Worm (Caenorhabditis elegans): ENCODE measurements around the gene rpa-1.

The rpa-1 gene

DNA sequence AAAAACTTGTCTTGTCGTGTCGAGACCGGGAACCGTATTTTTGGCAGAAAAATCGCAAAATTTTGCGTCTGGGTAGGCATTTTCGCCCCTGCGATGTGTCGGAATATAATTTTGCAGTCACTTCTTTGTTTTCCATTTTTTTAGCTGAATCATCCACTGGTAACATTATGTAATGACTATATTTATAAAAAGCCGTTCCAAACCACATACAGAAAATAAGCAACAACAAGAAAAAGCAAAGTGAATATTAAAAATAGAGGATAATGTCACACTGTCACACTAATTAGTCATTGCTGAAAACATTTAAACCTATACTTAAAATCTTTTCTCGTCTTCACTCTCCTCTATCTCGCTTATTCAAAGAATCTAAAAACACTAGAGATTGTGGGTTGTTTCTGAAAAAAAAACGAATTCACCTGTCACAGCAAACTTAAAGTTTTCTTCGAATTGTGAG is 44.9 kb downstream of the rpa-1 start, which contains the start of gene sre-1:
TSS of gene sre-1 (plus strand) at position 404 of the 454 bp plus-strand sequence.
- no peak for TF ChIP-seq cnd-1 (tag; optimal IDR thresholded peaks at IDR 0.05)
- TF ChIP-seq ceh-83 (GFP tag; optimal IDR thresholded peaks at IDR 0.05): no peak
- no peak for TF ChIP-seq ham-2 (GFP tag; optimal IDR thresholded peaks at IDR 0.05)
- no peak for TF ChIP-seq bed-3 (GFP tag; optimal IDR thresholded peaks at IDR 0.05)
- no peak for TF ChIP-seq pha-4 (tag; optimal IDR thresholded peaks at IDR 0.05)
- TF ChIP-seq ztf-11 (tag; optimal IDR thresholded peaks at IDR 0.05): no peak
- TF ChIP-seq nhr-237 (tag; optimal IDR thresholded peaks at IDR 0.05): no peak
- no peak for TF ChIP-seq ces-1 (GFP tag; optimal IDR thresholded peaks at IDR 0.05)
- no peak for TF ChIP-seq blmp-1 (tag; optimal IDR thresholded peaks at IDR 0.05)
- no peak for TF ChIP-seq zip-8 (tag; optimal IDR thresholded peaks at IDR 0.05)
- no peak for TF ChIP-seq sptf-1 (tag; optimal IDR thresholded peaks at IDR 0.05)
- no peak for TF ChIP-seq drap-1 (GFP tag; optimal IDR thresholded peaks at IDR 0.05)
- TF ChIP-seq nhr-76 (tag; optimal IDR thresholded peaks at IDR 0.05): no peak
- TF ChIP-seq tbx-8 (GFP tag; optimal IDR thresholded peaks at IDR 0.05): no peak
- TF ChIP-seq elt-1 (tag; optimal IDR thresholded peaks at IDR 0.05; ENCODE audit: borderline replicate concordance, insufficient read depth): no peak
- no peak for TF ChIP-seq sem-2 (GFP tag; optimal IDR thresholded peaks at IDR 0.05)
- no peak for TF ChIP-seq mls-2 (tag; optimal IDR thresholded peaks at IDR 0.05)
- no peak for TF ChIP-seq unc-62 (GFP tag; optimal IDR thresholded peaks at IDR 0.05)
- TF ChIP-seq elt-3 (tag; optimal IDR thresholded peaks at IDR 0.05): no peak

DNA sequence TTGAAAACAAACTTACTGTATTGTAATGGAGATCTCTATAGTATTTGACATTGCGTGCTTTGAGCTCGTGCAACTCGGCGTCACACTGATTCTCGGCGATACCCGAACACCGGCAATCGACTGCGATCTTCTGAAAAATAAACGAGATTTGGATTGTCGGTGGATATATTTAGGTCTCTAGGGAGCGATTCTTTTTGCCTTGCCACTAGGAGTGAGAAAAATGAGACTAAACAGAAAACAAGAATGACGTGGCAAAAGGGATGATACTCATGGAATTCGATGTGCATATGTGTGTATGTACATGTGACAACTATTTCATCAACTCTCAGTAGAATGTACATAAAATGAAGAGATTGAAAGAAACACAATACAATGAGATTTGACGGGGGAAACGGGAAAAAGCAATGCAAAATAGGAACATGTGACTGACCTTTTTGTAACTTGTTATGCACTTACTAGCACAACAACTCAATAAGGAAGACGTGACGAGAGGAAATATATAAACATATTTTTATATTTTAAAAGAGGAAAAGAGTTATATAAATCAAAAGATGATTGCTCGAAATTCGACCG is 50.3 kb downstream of the rpa-1 start:
- TF ChIP-seq lsy-2 (tag; optimal IDR thresholded peaks at IDR 0.05) (no peak), elt-1 (tag; optimal IDR thresholded peaks at IDR 0.05; ENCODE audit: borderline replicate concordance, insufficient read depth) (no peak), ham-2 (GFP tag; optimal IDR thresholded peaks at IDR 0.05) (no peak), sptf-1 (tag; optimal IDR thresholded peaks at IDR 0.05) (no peak), elt-3 (tag; optimal IDR thresholded peaks at IDR 0.05) (no peak), ces-1 (GFP tag; optimal IDR thresholded peaks at IDR 0.05) (peak; percentile 79)

DNA sequence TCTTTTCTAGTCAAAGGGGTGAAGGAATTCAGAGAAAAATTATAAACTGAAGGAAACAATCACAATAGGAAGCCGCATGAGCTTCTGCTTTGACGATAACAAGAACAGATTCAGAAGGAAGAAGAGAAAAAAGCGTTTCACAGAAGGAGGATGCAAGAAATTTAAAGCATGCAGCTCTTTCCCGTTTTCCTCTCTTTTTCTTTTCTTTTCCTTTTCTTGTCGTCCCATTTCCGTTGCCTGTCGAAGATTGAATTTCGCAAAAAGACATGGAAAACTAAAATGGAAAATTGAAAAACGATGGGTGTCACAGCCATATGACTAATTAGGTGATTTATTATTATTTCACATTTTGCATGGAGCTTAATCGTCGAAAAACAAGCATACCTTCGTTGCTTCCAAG is 51.7 kb downstream of the rpa-1 start:
- TF ChIP-seq ces-1 (GFP tag; optimal IDR thresholded peaks at IDR 0.05) (peak; percentile 43), flh-1 (GFP tag; optimal IDR thresholded peaks at IDR 0.05) (no peak)

Data from whole organism, mixed stage, embryonic.